Worm (Caenorhabditis elegans) whole organism, dauer: ENCODE data around the gene ZC504.1.

ENCODE experiments used
- unc-62 ChIP-seq: sonication (generic microtip); optimal IDR thresholded peaks from 2 replicates; lab custom pipeline; 2017; ENCODE audit warnings: missing biosample characterization, missing genetic modification reagents, missing genetic modification characterization

Gene ZC504.1

DNA sequence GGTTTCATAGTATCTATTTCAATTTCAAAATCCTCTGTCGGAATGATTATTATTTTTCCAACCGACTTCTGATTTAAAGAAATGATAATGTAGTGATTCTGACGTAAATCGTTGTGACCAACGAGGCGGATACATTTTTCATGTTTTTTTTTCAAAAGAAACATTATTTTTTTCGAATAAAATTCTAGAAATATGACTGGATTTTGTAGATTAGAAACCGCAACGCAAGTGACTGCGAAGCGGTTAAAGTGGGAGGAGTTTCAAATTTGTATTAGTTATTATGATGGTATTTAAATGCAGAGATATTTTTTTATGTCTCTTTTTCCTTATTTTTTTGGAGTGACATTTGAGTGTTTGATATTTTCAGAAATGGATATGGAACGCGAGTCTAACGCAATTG is 40.0 kb downstream of the ZC504.1 start, which contains the start of gene C39B10.5:
Gene C39B10.5 (plus strand): TSS at position 362 of the 400 bp plus-strand sequence.
- no peak for TF ChIP-seq unc-62

DNA sequence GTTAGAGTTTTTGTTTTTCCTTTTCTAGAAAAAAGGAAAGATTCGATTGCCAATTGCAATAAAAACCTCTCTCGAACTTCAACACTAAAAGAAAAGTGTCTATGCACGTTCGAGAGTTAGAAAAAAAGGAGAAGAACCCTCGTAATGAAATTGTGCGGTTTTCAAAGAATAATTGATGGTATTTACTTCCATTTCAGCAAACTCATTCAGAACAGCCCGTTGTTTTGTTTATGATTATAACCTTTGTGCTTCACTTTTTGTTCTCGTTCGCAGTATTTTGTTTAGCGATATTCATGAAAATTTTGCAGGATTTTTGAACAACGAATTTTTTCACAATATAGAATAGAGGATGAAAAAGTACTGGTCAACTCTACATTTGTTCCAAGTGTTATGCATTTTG is 47.0 kb downstream of the ZC504.1 start, which contains the start of gene lgc-41:
Gene lgc-41 (plus strand): TSS at position 301 of the 400 bp plus-strand sequence.
- TF ChIP-seq unc-62: no peak
